Worm (Caenorhabditis elegans) whole organism, midembryonic: ENCODE results near the gene C10A4.1.

ENCODE experiments used
- flt-1 ChIP-seq: fragments of 200-800 bp; sonication (Bioruptor generic); IDR thresholded peaks from 2 replicates; pipeline ENCODE4 v1.3.6; 2022; ENCODE audit warnings: missing genetic modification characterization, missing compliant biosample characterization
- klf-2 ChIP-seq: fragments of 200-800 bp; sonication (Bioruptor generic); conservative IDR thresholded peaks from 2 replicates; pipeline ENCODE4 v1.3.6; 2022; ENCODE audit warnings: missing genetic modification reagents, missing genetic modification characterization, missing compliant biosample characterization
- med-1 ChIP-seq: sonication (generic microtip); optimal IDR thresholded peaks from 2 replicates; lab custom pipeline; 2017; ENCODE audit warnings: missing genetic modification characterization, mild to moderate bottlenecking, missing compliant biosample characterization, antibody characterized with exemption, missing genetic modification reagents; ENCODE audit not compliant: insufficient read depth
- ztf-29 ChIP-seq: fragments of 200-800 bp; sonication (Bioruptor generic); IDR thresholded peaks from 2 replicates; pipeline ENCODE4 v1.3.6; 2022; ENCODE audit warnings: missing genetic modification reagents, missing genetic modification characterization, missing compliant biosample characterization

DNA sequence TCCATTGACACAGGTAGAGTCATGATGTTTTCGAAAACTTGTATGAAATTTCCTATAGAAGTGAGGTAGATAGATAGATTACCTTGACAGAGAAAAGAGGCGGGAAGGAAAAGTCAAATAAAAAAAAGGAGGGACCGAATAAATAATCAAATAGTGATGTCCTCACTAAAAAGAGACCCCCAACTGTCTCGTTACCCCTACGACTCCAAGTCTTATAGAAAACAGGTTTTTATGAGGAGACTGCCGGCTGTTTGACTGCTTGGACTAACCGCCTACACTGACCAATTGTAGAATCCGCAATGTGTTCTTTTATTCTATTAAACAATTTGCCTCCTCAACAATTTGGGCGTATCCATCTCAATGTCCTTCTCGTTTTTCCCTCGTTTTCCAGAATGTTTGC is 21.8 kb downstream of the C10A4.1 start, which contains the start of gene C01C10.2:
- no peak for TF ChIP-seq ztf-29 (GFP tag; lab: Robert Waterston, UW)
- TF ChIP-seq flt-1 (GFP tag; lab: Robert Waterston, UW): no peak
- no peak for TF ChIP-seq klf-2 (GFP tag; lab: Robert Waterston, UW)
- TF ChIP-seq med-1: no peak
